Worm (Caenorhabditis elegans) whole organism, midembryonic: Measurements from ENCODE around the gene T28C12.2.

Experiments used
- flt-1 ChIP-seq: fragments of 200-800 bp; sonication (Bioruptor generic); IDR thresholded peaks from 2 replicates; pipeline ENCODE4 v1.3.6; 2022; ENCODE audit warnings: missing genetic modification characterization, missing compliant biosample characterization
- klf-2 ChIP-seq: fragments of 200-800 bp; sonication (Bioruptor generic); conservative IDR thresholded peaks from 2 replicates; pipeline ENCODE4 v1.3.6; 2022; ENCODE audit warnings: missing genetic modification reagents, missing genetic modification characterization, missing compliant biosample characterization
- med-1 ChIP-seq: sonication (generic microtip); optimal IDR thresholded peaks from 2 replicates; lab custom pipeline; 2017; ENCODE audit warnings: missing genetic modification characterization, mild to moderate bottlenecking, missing compliant biosample characterization, antibody characterized with exemption, missing genetic modification reagents; ENCODE audit not compliant: insufficient read depth
- ref-1 ChIP-seq: fragments of 200-800 bp; sonication (Bioruptor generic); conservative IDR thresholded peaks from 2 replicates; pipeline ENCODE4 v1.3.6; 2022; ENCODE audit warnings: missing genetic modification reagents, missing genetic modification characterization, missing compliant biosample characterization
- ztf-23 ChIP-seq: fragments of 200-800 bp; sonication (Bioruptor generic); IDR thresholded peaks from 2 replicates; pipeline ENCODE4 v1.3.6; 2022; ENCODE audit warnings: missing genetic modification reagents, missing genetic modification characterization, missing compliant biosample characterization
- ztf-29 ChIP-seq: fragments of 200-800 bp; sonication (Bioruptor generic); IDR thresholded peaks from 2 replicates; pipeline ENCODE4 v1.3.6; 2022; ENCODE audit warnings: missing genetic modification reagents, missing genetic modification characterization, missing compliant biosample characterization

ce11 chrV:6319358-6319757 lies 9.6 kb upstream of the T28C12.2 start:
- TF ChIP-seq ref-1 (GFP tag; lab: Robert Waterston, UW) (no peak), ztf-23 (GFP tag; lab: Robert Waterston, UW) (no peak), ztf-29 (GFP tag; lab: Robert Waterston, UW) (no peak), flt-1 (no peak), klf-2 (GFP tag; lab: Robert Waterston, UW) (no peak), med-1 (GFP tag; lab: Kevin White, UChicago) (no peak)
